Fruit fly (Drosophila melanogaster): Measurements from ENCODE around the gene CG3529.

DNA sequence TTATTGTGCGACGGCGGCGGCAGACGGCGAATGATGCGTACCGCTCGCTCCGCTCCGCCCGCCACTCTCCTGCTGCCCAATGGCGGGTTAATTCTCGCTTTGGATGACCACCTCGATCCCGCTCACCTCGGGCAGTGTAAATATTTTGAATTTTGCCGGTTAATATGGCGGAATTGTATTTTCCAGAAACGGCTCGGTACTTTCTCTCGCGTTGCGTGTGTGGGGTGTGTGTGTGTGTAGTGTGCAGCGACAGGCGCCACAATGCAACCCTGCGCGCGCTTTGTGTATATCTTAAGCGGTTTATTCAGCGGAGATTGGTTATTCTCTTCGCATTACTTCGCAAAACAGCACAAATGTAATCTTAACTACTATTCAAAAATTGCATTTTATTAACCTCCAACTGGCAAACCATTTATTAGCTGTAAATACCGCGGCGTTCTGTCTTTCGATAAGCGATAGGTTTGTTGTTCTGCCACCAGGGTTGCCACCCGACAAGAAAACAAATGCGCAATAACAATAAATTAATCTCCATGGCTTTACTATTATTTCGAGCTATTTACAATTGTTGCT, 9.2 kb downstream of the CG3529 start, which contains the start of the genes phol and CG3552:
- TF ChIP-seq CG11294 (GFP tag; IDR thresholded peaks at IDR 0.05): no peak
- no peak for TF ChIP-seq CG3919 (GFP tag; optimal IDR thresholded peaks at IDR 0.05)
- peak; percentile 18 for TF ChIP-seq CG6808 (GFP tag; optimal IDR thresholded peaks at IDR 0.05)
- TF ChIP-seq net (GFP tag; optimal IDR thresholded peaks at IDR 0.05): no peak
- TF ChIP-seq Sox14 (GFP tag; optimal IDR thresholded peaks at IDR 0.05): peak; percentile 72
- no peak for TF ChIP-seq Eip93F (GFP tag; optimal IDR thresholded peaks at IDR 0.05)
- no peak for TF ChIP-seq Lpt (GFP tag; optimal IDR thresholded peaks at IDR 0.05)
- no peak for TF ChIP-seq CG1621 (tag; optimal IDR thresholded peaks at IDR 0.05)
